Worm (Caenorhabditis elegans) whole organism, young adult: ENCODE results near the gene W06A11.1.

ENCODE experiments used
- B0336.3 ChIP-seq: fragments of 200-800 bp; sonication (Bioruptor generic); IDR thresholded peaks from 2 replicates; pipeline ENCODE4 v1.3.6; 2022; ENCODE audit warnings: missing genetic modification characterization, missing compliant biosample characterization
- C06A6.2 ChIP-seq: fragments of 200-800 bp; sonication (Bioruptor generic); conservative IDR thresholded peaks from 2 replicates; pipeline ENCODE4 v1.3.6; 2022; ENCODE audit warnings: missing genetic modification characterization, missing compliant biosample characterization
- F22D6.2 ChIP-seq: sonication (generic microtip); optimal IDR thresholded peaks from 2 replicates; lab custom pipeline; 2016; ENCODE audit warnings: mild to moderate bottlenecking, missing genetic modification characterization, missing compliant biosample characterization
- F23B12.7 ChIP-seq: sonication (generic microtip); optimal IDR thresholded peaks from 2 replicates; lab custom pipeline; 2017; ENCODE audit warnings: missing genetic modification characterization, mild to moderate bottlenecking, missing compliant biosample characterization, antibody characterized with exemption, moderate library complexity; ENCODE audit not compliant: insufficient read depth
- F49E8.2 ChIP-seq: sonication (generic microtip); optimal IDR thresholded peaks from 3 replicates; lab custom pipeline; 2017; ENCODE audit warnings: missing genetic modification characterization, mild to moderate bottlenecking, missing compliant biosample characterization, antibody characterized with exemption, moderate library complexity; ENCODE audit not compliant: insufficient read depth
- K11D2.4 ChIP-seq: fragments of 200-800 bp; sonication (Bioruptor generic); IDR thresholded peaks from 2 replicates; pipeline ENCODE4 v1.3.6; 2022; ENCODE audit warnings: missing genetic modification reagents, missing genetic modification characterization, missing compliant biosample characterization
- K12H6.12 ChIP-seq: fragments of 200-800 bp; sonication (Bioruptor generic); optimal IDR thresholded peaks from 2 replicates; lab custom pipeline; 2018; ENCODE audit warnings: mild to moderate bottlenecking, missing genetic modification characterization, missing compliant biosample characterization
- Y53F4B.3 ChIP-seq: fragments of 200-800 bp; sonication (Bioruptor generic); IDR thresholded peaks from 2 replicates; pipeline ENCODE4 v1.3.6; 2022; ENCODE audit warnings: missing genetic modification reagents, missing genetic modification characterization, missing compliant biosample characterization
- Y56A3A.18 ChIP-seq: fragments of 200-800 bp; sonication (Bioruptor generic); IDR thresholded peaks from 2 replicates; pipeline ENCODE4 v1.3.6; 2022; ENCODE audit warnings: missing genetic modification reagents, missing genetic modification characterization, missing compliant biosample characterization
- atf-7 ChIP-seq: sonication (generic microtip); optimal IDR thresholded peaks from 2 replicates; lab custom pipeline; 2017; ENCODE audit warnings: mild to moderate bottlenecking, missing genetic modification characterization, missing compliant biosample characterization
- athp-1 ChIP-seq: sonication (generic microtip); optimal IDR thresholded peaks from 2 replicates; lab custom pipeline; 2017; ENCODE audit warnings: mild to moderate bottlenecking, missing genetic modification characterization, missing compliant biosample characterization
- attf-5 ChIP-seq: fragments of 200-800 bp; sonication (Bioruptor generic); optimal IDR thresholded peaks from 2 replicates; lab custom pipeline; 2018; ENCODE audit warnings: mild to moderate bottlenecking, missing genetic modification characterization, missing compliant biosample characterization
- cebp-1 ChIP-seq, 2 experiments: fragments of 200-800 bp in 1 of 2; sonication (Bioruptor generic) in 1 of 2; sonication (generic microtip) in 1 of 2; IDR thresholded peaks in 1 of 2; optimal IDR thresholded peaks in 1 of 2; 2 replicates each; pipeline versions ENCODE4 v1.3.6 to Lab custom; 2017 to 2022; ENCODE audit warnings: missing compliant biosample characterization in 2 of 2, missing genetic modification characterization in 2 of 2, mild to moderate bottlenecking in 1 of 2, missing genetic modification reagents in 1 of 2, moderate library complexity in 1 of 2
- ceh-40 ChIP-seq: fragments of 200-800 bp; sonication (Bioruptor generic); IDR thresholded peaks from 2 replicates; pipeline ENCODE4 v1.3.6; 2022; ENCODE audit warnings: missing genetic modification characterization, missing compliant biosample characterization
- chd-7 ChIP-seq: sonication (generic microtip); optimal IDR thresholded peaks from 2 replicates; lab custom pipeline; 2016; ENCODE audit warnings: mild to moderate bottlenecking, missing genetic modification characterization, moderate library complexity, missing compliant biosample characterization
- die-1 ChIP-seq: sonication (generic microtip); optimal IDR thresholded peaks from 2 replicates; lab custom pipeline; 2016; ENCODE audit warnings: missing genotype, mild to moderate bottlenecking, missing genetic modification characterization, missing compliant biosample characterization
- dox-1 ChIP-seq: fragments of 200-800 bp; sonication (Bioruptor generic); IDR thresholded peaks from 2 replicates; pipeline ENCODE4 v1.3.6; 2022; ENCODE audit warnings: missing genetic modification reagents, missing genetic modification characterization, missing compliant biosample characterization
- egrh-3 ChIP-seq: fragments of 200-800 bp; sonication (Bioruptor generic); IDR thresholded peaks from 2 replicates; pipeline ENCODE4 v1.3.6; 2022; ENCODE audit warnings: missing genetic modification reagents, missing genetic modification characterization, missing compliant biosample characterization
- ets-4 ChIP-seq: fragments of 200-800 bp; sonication (Bioruptor generic); optimal IDR thresholded peaks from 2 replicates; lab custom pipeline; 2018; ENCODE audit warnings: mild to moderate bottlenecking, missing genetic modification characterization, missing compliant biosample characterization
- him-1 ChIP-seq: sonication (generic microtip); optimal IDR thresholded peaks from 2 replicates; lab custom pipeline; 2016; ENCODE audit warnings: missing genotype, missing genetic modification reagents, missing genetic modification characterization, missing compliant biosample characterization
- let-607 ChIP-seq, 2 experiments: fragments of 200-800 bp in 1 of 2; sonication (Bioruptor generic) in 1 of 2; sonication (generic microtip) in 1 of 2; optimal IDR thresholded peaks; 2 replicates each; lab custom pipeline; 2016 to 2018; ENCODE audit warnings: mild to moderate bottlenecking in 2 of 2, missing compliant biosample characterization in 2 of 2, missing genetic modification characterization in 2 of 2, moderate library complexity in 2 of 2, missing genotype in 1 of 2
- lin-40 ChIP-seq: sonication (generic microtip); optimal IDR thresholded peaks from 2 replicates; lab custom pipeline; 2016; ENCODE audit warnings: missing genetic modification characterization, mild to moderate bottlenecking, missing compliant biosample characterization, missing genotype, missing genetic modification reagents
- lin-54 ChIP-seq: fragments of 200-800 bp; sonication (Bioruptor generic); optimal IDR thresholded peaks from 2 replicates; lab custom pipeline; 2018; ENCODE audit warnings: mild to moderate bottlenecking, missing genetic modification characterization, missing compliant biosample characterization
- lir-1 ChIP-seq: fragments of 200-800 bp; sonication (Bioruptor generic); conservative IDR thresholded peaks from 2 replicates; pipeline ENCODE4 v1.3.6; 2022; ENCODE audit warnings: missing genetic modification reagents, missing genetic modification characterization, missing compliant biosample characterization
- lsy-27 ChIP-seq: sonication (generic microtip); optimal IDR thresholded peaks from 2 replicates; lab custom pipeline; 2017; ENCODE audit warnings: missing genetic modification characterization, mild to moderate bottlenecking, missing compliant biosample characterization, antibody characterized with exemption, missing genotype, borderline replicate concordance; ENCODE audit not compliant: insufficient read depth
- madf-10 ChIP-seq: sonication (generic microtip); optimal IDR thresholded peaks from 2 replicates; lab custom pipeline; 2016; ENCODE audit warnings: mild to moderate bottlenecking, missing genetic modification characterization, missing compliant biosample characterization
- mcd-1 ChIP-seq: fragments of 200-800 bp; sonication (Bioruptor generic); IDR thresholded peaks from 2 replicates; pipeline ENCODE4 v1.3.6; 2022; ENCODE audit warnings: missing genetic modification reagents, missing genetic modification characterization, missing compliant biosample characterization
- nfyb-1 ChIP-seq: fragments of 200-800 bp; sonication (Bioruptor generic); IDR thresholded peaks from 2 replicates; pipeline ENCODE4 v1.3.6; 2022; ENCODE audit warnings: missing genetic modification reagents, missing genetic modification characterization, missing compliant biosample characterization
- nhr-80 ChIP-seq: sonication (generic microtip); optimal IDR thresholded peaks from 2 replicates; lab custom pipeline; 2016; ENCODE audit warnings: missing genetic modification characterization, missing compliant biosample characterization
- nhr-90 ChIP-seq: sonication (generic microtip); optimal IDR thresholded peaks from 2 replicates; lab custom pipeline; 2016; ENCODE audit warnings: missing genotype, mild to moderate bottlenecking, missing genetic modification characterization, missing compliant biosample characterization
- rcor-1 ChIP-seq: fragments of 200-800 bp; sonication (Bioruptor generic); IDR thresholded peaks from 2 replicates; pipeline ENCODE4 v1.3.6; 2022; ENCODE audit warnings: missing genetic modification reagents, missing genetic modification characterization, missing compliant biosample characterization
- sea-2 ChIP-seq: fragments of 200-800 bp; sonication (Bioruptor generic); IDR thresholded peaks from 2 replicates; pipeline ENCODE4 v1.3.6; 2022; ENCODE audit warnings: missing genetic modification characterization, missing compliant biosample characterization
- snpc-1.1 ChIP-seq: sonication (generic microtip); optimal IDR thresholded peaks from 2 replicates; lab custom pipeline; 2017; ENCODE audit warnings: missing genetic modification characterization, mild to moderate bottlenecking, missing compliant biosample characterization, antibody characterized with exemption, moderate library complexity, missing genotype, missing genetic modification reagents; ENCODE audit not compliant: insufficient read depth
- snpc-4 ChIP-seq, 5 experiments: fragments of 150-350 bp in 1 of 5; sonication (generic microtip) in 4 of 5; optimal IDR thresholded peaks; 2 replicates each; lab custom pipeline; 2014 to 2018; ENCODE audit warnings: missing genetic modification characterization in 5 of 5, missing biosample characterization in 3 of 5, antibody characterized with exemption in 2 of 5, mild to moderate bottlenecking in 2 of 5, missing compliant biosample characterization in 2 of 5, missing genotype in 2 of 5, moderate library complexity in 2 of 5, missing genetic modification reagents in 1 of 5
- somi-1 ChIP-seq: fragments of 200-800 bp; sonication (Bioruptor generic); optimal IDR thresholded peaks from 2 replicates; lab custom pipeline; 2018; ENCODE audit warnings: mild to moderate bottlenecking, missing genetic modification characterization, missing compliant biosample characterization
- tbp1 ChIP-seq: fragments of 200-800 bp; sonication (Bioruptor generic); optimal IDR thresholded peaks from 2 replicates; lab custom pipeline; 2018; ENCODE audit warnings: mild to moderate bottlenecking, missing genetic modification characterization, missing compliant biosample characterization
- tbx-9 ChIP-seq: sonication (generic microtip); optimal IDR thresholded peaks from 2 replicates; lab custom pipeline; 2016; ENCODE audit warnings: borderline replicate concordance, missing genetic modification characterization, inconsistent platforms, missing compliant biosample characterization
- tlf-1 ChIP-seq: fragments of 200-800 bp; sonication (Bioruptor generic); optimal IDR thresholded peaks from 2 replicates; lab custom pipeline; 2018; ENCODE audit warnings: mild to moderate bottlenecking, missing genetic modification characterization, missing compliant biosample characterization
- zfh-2 ChIP-seq: fragments of 200-800 bp; sonication (Bioruptor generic); conservative IDR thresholded peaks from 2 replicates; pipeline ENCODE4 v1.3.6; 2022; ENCODE audit warnings: missing genetic modification reagents, missing genetic modification characterization, missing compliant biosample characterization
- ztf-22 ChIP-seq: fragments of 200-800 bp; sonication (Bioruptor generic); optimal IDR thresholded peaks from 2 replicates; lab custom pipeline; 2018; ENCODE audit warnings: mild to moderate bottlenecking, missing genetic modification characterization, moderate library complexity, missing compliant biosample characterization
- ztf-26 ChIP-seq: sonication (generic microtip); optimal IDR thresholded peaks from 2 replicates; lab custom pipeline; 2017; ENCODE audit warnings: missing genetic modification characterization, missing compliant biosample characterization

Gene W06A11.1

DNA sequence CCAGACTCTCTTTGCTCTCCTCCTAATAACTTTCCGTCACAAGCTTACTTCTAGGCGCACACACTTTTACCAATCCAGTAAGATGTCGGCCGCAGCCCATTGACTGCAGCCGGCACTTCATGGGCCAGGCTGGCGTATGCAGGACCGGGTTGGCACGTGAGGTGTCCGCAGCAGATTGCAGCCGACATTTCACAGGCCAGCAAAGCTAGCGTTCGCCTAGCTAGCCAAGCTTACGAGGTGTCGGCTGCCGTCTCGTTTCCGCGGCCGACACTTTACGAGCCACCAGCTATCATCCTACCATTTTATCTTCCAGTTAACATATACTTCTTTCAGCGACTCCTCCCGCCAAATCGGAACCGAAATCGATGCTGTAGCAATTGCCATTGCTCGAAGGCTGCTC, 18.2 kb downstream of the W06A11.1 start:
- peak; percentile 47; the same call in 1 of the 2 replicates for TF ChIP-seq egrh-3 (GFP tag; lab: Robert Waterston, UW)
- peak; percentile 80 for TF ChIP-seq zfh-2
- TF ChIP-seq him-1 = no peak
- TF ChIP-seq lsy-27 = no peak
- no peak for TF ChIP-seq nhr-80 (tag; lab: Kevin White, UChicago)
- no peak for TF ChIP-seq snpc-1.1 (tag; lab: Kevin White, UChicago)
- TF ChIP-seq K12H6.12 = no peak

- TF ChIP-seq somi-1 (GFP tag; lab: Kevin White, UChicago) (peak; percentile 93), lin-40 (peak; percentile 86), mcd-1 (peak; percentile 18; the same call in 1 of the 2 replicates), F23B12.7 (tag; lab: Kevin White, UChicago) (peak; percentile 66), lir-1 (peak; percentile 18; the same call in 1 of the 2 replicates), snpc-4 (GFP tag; optimal IDR thresholded peaks at IDR 0.05; lab: Kevin White, UChicago) (no peak), snpc-4 (tag; optimal IDR thresholded peaks at IDR 0.05; lab: Kevin White, UChicago) (peak in 2 of 4 experiments; percentile 6 to 25), F22D6.2 (tag; lab: Kevin White, UChicago) (peak; percentile 93), ets-4 (peak; percentile 12), B0336.3 (peak; percentile 69; the same call in 1 of the 2 replicates), ztf-22 (GFP tag; lab: Kevin White, UChicago) (peak; percentile 71), Y56A3A.18 (GFP tag; lab: Robert Waterston, UW) (peak; percentile 42; the same call in 1 of the 2 replicates), Y53F4B.3 (GFP tag; lab: Robert Waterston, UW) (no peak), nfyb-1 (GFP tag; lab: Robert Waterston, UW) (peak; percentile 75), madf-10 (tag; lab: Kevin White, UChicago) (peak; percentile 47), nhr-90 (tag; lab: Kevin White, UChicago) (peak; percentile 59), C06A6.2 (GFP tag; lab: Robert Waterston, UW) (peak; percentile 76), tlf-1 (peak; percentile 48), snpc-1.1 (tag; lab: Kevin White, UChicago) (no peak), nhr-80 (tag; lab: Kevin White, UChicago) (peak; percentile 99), die-1 (peak; percentile 18), ztf-26 (tag; lab: Kevin White, UChicago) (peak; percentile 88), lin-54 (peak; percentile 8), rcor-1 (GFP tag; lab: Robert Waterston, UW) (no peak), K11D2.4 (GFP tag; lab: Robert Waterston, UW) (peak; percentile 78), athp-1 (tag; lab: Kevin White, UChicago) (no peak), ceh-40 (GFP tag; lab: Robert Waterston, UW) (no peak), let-607 (tag; optimal IDR thresholded peaks at IDR 0.05; lab: Kevin White, UChicago) (peak in 1 of 2 experiments; percentile 24), sea-2 (GFP tag; lab: Robert Waterston, UW) (no peak), atf-7 (tag; lab: Kevin White, UChicago) (peak; percentile 74), cebp-1 (GFP tag; IDR thresholded peaks at IDR 0.05; lab: Robert Waterston, UW) (0 out of 2 replicates have a peak, but pooled peaks have one; percentile 20), cebp-1 (tag; optimal IDR thresholded peaks at IDR 0.05; lab: Kevin White, UChicago) (peak; percentile 73), tbx-9 (tag; lab: Kevin White, UChicago) (no peak), dox-1 (GFP tag; lab: Robert Waterston, UW) (peak; percentile 65), chd-7 (tag; lab: Kevin White, UChicago) (peak; percentile 1), attf-5 (GFP tag; lab: Kevin White, UChicago) (peak; percentile 65), tbp1 (peak; percentile 61), F49E8.2 (tag; lab: Kevin White, UChicago) (no peak)
Measured at ce11 chrII:4089183-4089582, 21.8 kb downstream of the W06A11.1 start.
